Fruit fly (Drosophila melanogaster) whole organism, embryonic: ENCODE results near the gene Aps.

Source experiments
- Bgb ChIP-seq: fragments of 200-800 bp; sonication (Bioruptor generic); IDR thresholded peaks from 2 replicates; pipeline ENCODE4 v1.3.6; 2022; ENCODE audit warnings: missing biosample characterization, missing genetic modification characterization; ENCODE audit not compliant: partially characterized antibody
- CG11504 ChIP-seq: fragments of 200-800 bp; sonication (Bioruptor generic); optimal IDR thresholded peaks from 3 replicates; lab custom pipeline; 2019; ENCODE audit warnings: missing biosample characterization, mild to moderate bottlenecking, missing genetic modification characterization, moderate library complexity
- CG11560 ChIP-seq: fragments of 200-800 bp; sonication (Bioruptor generic); IDR thresholded peaks from 3 replicates; pipeline ENCODE4 v1.3.6; 2022; ENCODE audit warnings: missing biosample characterization, missing genetic modification characterization
- CG14710 ChIP-seq: fragments of 200-800 bp; sonication (Bioruptor generic); optimal IDR thresholded peaks from 3 replicates; lab custom pipeline; 2019; ENCODE audit warnings: missing biosample characterization, mild to moderate bottlenecking, missing genetic modification characterization, moderate library complexity
- CG15073 ChIP-seq: fragments of 200-800 bp; sonication (Bioruptor generic); optimal IDR thresholded peaks from 2 replicates; lab custom pipeline; 2016; ENCODE audit warnings: missing biosample characterization, missing genetic modification characterization
- CG17328 ChIP-seq: fragments of 200-800 bp; sonication (Bioruptor generic); IDR thresholded peaks from 2 replicates; pipeline ENCODE4 v1.3.6; 2022; ENCODE audit warnings: missing biosample characterization, missing genetic modification characterization
- CG1832 ChIP-seq: fragments of 200-800 bp; sonication (Bioruptor generic); optimal IDR thresholded peaks from 2 replicates; lab custom pipeline; 2017; ENCODE audit warnings: missing biosample characterization, mild to moderate bottlenecking, missing genetic modification characterization, inconsistent platforms
- CG18476 ChIP-seq: fragments of 200-800 bp; sonication (Bioruptor generic); optimal IDR thresholded peaks from 2 replicates; lab custom pipeline; 2016; ENCODE audit warnings: missing biosample characterization, mild to moderate bottlenecking, missing genetic modification characterization
- CG18599 ChIP-seq: fragments of 200-800 bp; sonication (Bioruptor generic); optimal IDR thresholded peaks from 3 replicates; lab custom pipeline; 2017; ENCODE audit warnings: missing biosample characterization, missing genetic modification characterization, mild to moderate bottlenecking, moderate library complexity, missing genetic modification reagents
- CG2199 ChIP-seq: fragments of 200-800 bp; sonication (Bioruptor generic); IDR thresholded peaks from 3 replicates; pipeline ENCODE4 v1.3.6; 2022; ENCODE audit warnings: missing biosample characterization, missing genetic modification characterization
- CG33557 ChIP-seq: fragments of 200-800 bp; sonication (Bioruptor generic); optimal IDR thresholded peaks from 2 replicates; lab custom pipeline; 2019; ENCODE audit warnings: missing biosample characterization, mild to moderate bottlenecking, missing genetic modification characterization, moderate library complexity
- CG4360 ChIP-seq: fragments of 200-800 bp; sonication (Bioruptor generic); IDR thresholded peaks from 2 replicates; pipeline ENCODE4 v1.3.6; 2022; ENCODE audit warnings: missing biosample characterization, missing genetic modification characterization
- CG4707 ChIP-seq: fragments of 200-800 bp; sonication (Bioruptor generic); optimal IDR thresholded peaks from 2 replicates; lab custom pipeline; 2018; ENCODE audit warnings: missing biosample characterization, mild to moderate bottlenecking, missing genetic modification characterization, moderate library complexity
- CG6791 ChIP-seq: fragments of 200-800 bp; sonication (Bioruptor generic); IDR thresholded peaks from 3 replicates; pipeline ENCODE4 v1.3.6; 2022; ENCODE audit warnings: missing biosample characterization, missing genetic modification characterization; ENCODE audit not compliant: partially characterized antibody
- CG8924 ChIP-seq: fragments of 200-800 bp; optimal IDR thresholded peaks from 3 replicates; lab custom pipeline; 2019; ENCODE audit warnings: missing biosample characterization, mild to moderate bottlenecking, missing genetic modification characterization, moderate library complexity
- CG9797 ChIP-seq: fragments of 200-800 bp; sonication (Bioruptor generic); optimal IDR thresholded peaks from 3 replicates; lab custom pipeline; 2018; ENCODE audit warnings: missing biosample characterization, mild to moderate bottlenecking, missing genetic modification characterization
- D19A ChIP-seq: fragments of 200-800 bp; optimal IDR thresholded peaks from 3 replicates; lab custom pipeline; 2019; ENCODE audit warnings: missing biosample characterization, mild to moderate bottlenecking, missing genetic modification characterization, moderate library complexity
- Deaf1 ChIP-seq: fragments of 200-800 bp; optimal IDR thresholded peaks from 3 replicates; lab custom pipeline; 2019; ENCODE audit warnings: missing biosample characterization, mild to moderate bottlenecking, missing genetic modification characterization, moderate library complexity
- Ets65A ChIP-seq: fragments of 200-800 bp; sonication (Bioruptor generic); peaks from one replicate; lab custom pipeline; 2016; ENCODE audit warnings: missing biosample characterization, missing genetic modification characterization
- Oli ChIP-seq: fragments of 200-800 bp; sonication (Bioruptor generic); optimal IDR thresholded peaks from 2 replicates; lab custom pipeline; 2018; ENCODE audit warnings: missing biosample characterization, mild to moderate bottlenecking, missing genetic modification characterization, moderate library complexity
- Pdp1 ChIP-seq, 2 experiments: fragments of 200-800 bp; sonication (Bioruptor generic); optimal IDR thresholded peaks; 3 replicates each; lab custom pipeline; 2016; ENCODE audit warnings: missing biosample characterization in 2 of 2, missing genetic modification characterization in 2 of 2, mild to moderate bottlenecking in 1 of 2, moderate library complexity in 1 of 2
- Sry-δ ChIP-seq: fragments of 200-800 bp; sonication (Bioruptor generic); optimal IDR thresholded peaks from 2 replicates; lab custom pipeline; 2016; ENCODE audit warnings: missing biosample characterization, missing genetic modification characterization
- Stat92E ChIP-seq, 3 experiments: fragments of >200 bp in 2 of 3; fragments of 200-800 bp in 1 of 3; sonication (Bioruptor generic) in 1 of 3; optimal IDR thresholded peaks; 2 replicates each; lab custom pipeline; 2017 to 2019; ENCODE audit warnings: missing biosample characterization in 3 of 3, missing genetic modification characterization in 3 of 3, mild to moderate bottlenecking in 1 of 3, moderate library complexity in 1 of 3
- az2 ChIP-seq: fragments of 200-800 bp; sonication (Bioruptor generic); optimal IDR thresholded peaks from 3 replicates; lab custom pipeline; 2016; ENCODE audit warnings: missing biosample characterization, missing genetic modification characterization
- bsh ChIP-seq, 2 experiments: fragments of 200-800 bp; sonication (Bioruptor generic); optimal IDR thresholded peaks; 2 replicates each; lab custom pipeline; 2017 to 2018; ENCODE audit warnings: mild to moderate bottlenecking in 2 of 2, missing biosample characterization in 2 of 2, missing genetic modification characterization in 2 of 2, moderate library complexity in 1 of 2
- cg ChIP-seq: fragments of 200-800 bp; sonication (Bioruptor generic); optimal IDR thresholded peaks from 3 replicates; lab custom pipeline; 2019; ENCODE audit warnings: missing biosample characterization, mild to moderate bottlenecking, missing genetic modification characterization, moderate library complexity
- chinmo ChIP-seq: fragments of 200-800 bp; sonication (Bioruptor generic); IDR thresholded peaks from 4 replicates; pipeline ENCODE4 v1.3.6; 2022; ENCODE audit warnings: missing biosample characterization, missing genetic modification characterization; ENCODE audit not compliant: partially characterized antibody
- ci ChIP-seq: fragments of 200-800 bp; sonication (Bioruptor generic); IDR thresholded peaks from 3 replicates; pipeline ENCODE4 v1.3.6; 2022; ENCODE audit warnings: missing biosample characterization, missing genetic modification characterization
- emc ChIP-seq: fragments of 200-800 bp; sonication (Bioruptor generic); optimal IDR thresholded peaks from 2 replicates; lab custom pipeline; 2016; ENCODE audit warnings: missing biosample characterization, missing genetic modification characterization
- gem ChIP-seq: fragments of 200-800 bp; sonication (Bioruptor generic); optimal IDR thresholded peaks from 2 replicates; lab custom pipeline; 2019; ENCODE audit warnings: missing biosample characterization, mild to moderate bottlenecking, missing genetic modification characterization, moderate library complexity
- grn ChIP-seq: fragments of 200-800 bp; sonication (Bioruptor generic); optimal IDR thresholded peaks from 3 replicates; lab custom pipeline; 2017; ENCODE audit warnings: missing biosample characterization, missing genetic modification characterization
- kni ChIP-seq: fragments of 200-800 bp; sonication (Bioruptor generic); optimal IDR thresholded peaks from 3 replicates; lab custom pipeline; 2017; ENCODE audit warnings: mild to moderate bottlenecking, missing biosample characterization, missing genetic modification reagents, missing genetic modification characterization
- lola ChIP-seq, 3 experiments: fragments of >200 bp in 2 of 3; fragments of 200-800 bp in 1 of 3; sonication (Bioruptor generic) in 1 of 3; optimal IDR thresholded peaks; 2 replicates each; lab custom pipeline; 2017 to 2019; ENCODE audit warnings: missing biosample characterization in 3 of 3, missing genetic modification characterization in 3 of 3, mild to moderate bottlenecking in 1 of 3, moderate library complexity in 1 of 3
- nom ChIP-seq: fragments of 200-800 bp; sonication (Bioruptor generic); optimal IDR thresholded peaks from 2 replicates; lab custom pipeline; 2017; ENCODE audit warnings: missing biosample characterization, missing genetic modification characterization, mild to moderate bottlenecking, moderate library complexity, missing genetic modification reagents
- oc ChIP-seq: fragments of 200-800 bp; sonication (Bioruptor generic); optimal IDR thresholded peaks from 2 replicates; lab custom pipeline; 2018; ENCODE audit warnings: missing biosample characterization, mild to moderate bottlenecking, missing genetic modification characterization, moderate library complexity
- pan ChIP-seq, 4 experiments: fragments of >200 bp in 3 of 4; fragments of 200-800 bp in 1 of 4; sonication (Bioruptor generic) in 1 of 4; optimal IDR thresholded peaks in 3 of 4; IDR thresholded peaks in 1 of 4; 2 replicates each; pipeline versions ENCODE4 v1.3.6 to Lab custom; 2017 to 2022; ENCODE audit warnings: missing biosample characterization in 2 of 4, missing genetic modification characterization in 2 of 4, mixed read lengths in 1 of 4
- peb ChIP-seq: fragments of 200-800 bp; sonication (Bioruptor generic); IDR thresholded peaks from 2 replicates; pipeline ENCODE4 v1.3.6; 2022; ENCODE audit warnings: missing biosample characterization, missing genetic modification characterization
- sd ChIP-seq: fragments of 200-800 bp; sonication (Bioruptor generic); optimal IDR thresholded peaks from 3 replicates; lab custom pipeline; 2018; ENCODE audit warnings: missing biosample characterization, mild to moderate bottlenecking, missing genetic modification characterization, moderate library complexity
- so ChIP-seq: fragments of 200-800 bp; sonication (Bioruptor generic); IDR thresholded peaks from 3 replicates; pipeline ENCODE4 v1.3.6; 2022; ENCODE audit warnings: missing biosample characterization, missing genetic modification characterization
- trem ChIP-seq: fragments of 200-800 bp; optimal IDR thresholded peaks from 3 replicates; lab custom pipeline; 2019; ENCODE audit warnings: missing biosample characterization, mild to moderate bottlenecking, missing genetic modification characterization, moderate library complexity
- unc-4 ChIP-seq: fragments of 200-800 bp; sonication (Bioruptor generic); IDR thresholded peaks from 2 replicates; pipeline ENCODE4 v1.3.6; 2022; ENCODE audit warnings: missing biosample characterization, missing genetic modification characterization; ENCODE audit not compliant: partially characterized antibody
- unpg ChIP-seq: fragments of 200-800 bp; sonication (Bioruptor generic); optimal IDR thresholded peaks from 3 replicates; lab custom pipeline; 2018; ENCODE audit warnings: missing biosample characterization, mild to moderate bottlenecking, missing genetic modification characterization, moderate library complexity
- zfh1 ChIP-seq: fragments of 200-800 bp; sonication (Bioruptor generic); IDR thresholded peaks from 3 replicates; pipeline ENCODE4 v1.3.6; 2022; ENCODE audit warnings: missing biosample characterization, missing genetic modification characterization

Aps gene

DNA sequence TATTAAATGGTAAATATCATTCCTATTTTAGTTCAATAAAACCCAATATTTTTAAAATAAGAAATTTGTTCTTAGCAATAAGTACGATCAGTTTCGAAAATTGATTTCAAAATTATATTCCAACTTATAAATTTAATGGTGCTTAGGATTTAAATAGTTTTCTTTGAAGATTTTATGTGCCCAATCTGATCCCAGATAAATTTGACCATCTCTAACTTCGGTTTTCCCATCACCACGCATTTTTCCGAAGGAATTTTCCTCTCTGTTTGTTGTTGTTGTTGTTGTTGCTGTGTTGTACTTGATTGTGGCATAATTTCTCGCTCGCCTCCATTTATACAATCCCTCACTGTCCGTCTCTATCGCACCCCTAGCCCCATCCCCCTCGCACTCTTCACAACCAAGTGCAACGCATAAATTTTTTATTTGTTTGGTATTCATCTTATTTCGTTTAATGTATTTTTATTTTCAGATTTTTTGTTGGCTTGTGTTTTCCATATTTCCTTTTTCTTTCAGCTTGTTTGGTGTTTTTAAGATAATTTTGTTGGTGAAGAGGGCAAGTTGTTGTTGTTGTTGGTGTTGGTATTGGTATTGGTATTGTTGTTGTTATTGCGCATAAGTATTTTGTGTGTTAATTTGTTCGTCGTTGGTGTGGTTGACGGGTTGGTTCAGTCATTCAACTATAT lies 49.2 kb downstream of the Aps start (continued):
- TF ChIP-seq CG33557 (GFP tag; lab: Kevin White, UChicago), result no peak
- peak in 1 of 2 experiments; percentile 61 for TF ChIP-seq bsh (GFP tag; optimal IDR thresholded peaks at IDR 0.05; lab: Kevin White, UChicago)
- peak; percentile 93 for TF ChIP-seq CG2199 (GFP tag; lab: Robert Waterston, UW)
- peak; percentile 35 for TF ChIP-seq D19A (tag; lab: Kevin White, UChicago)
- peak in 1 of 3 experiments; percentile 25 for TF ChIP-seq Stat92E (GFP tag; optimal IDR thresholded peaks at IDR 0.05; lab: Kevin White, UChicago)
- TF ChIP-seq CG14710 (tag; lab: Kevin White, UChicago), result peak; percentile 30
- peak; percentile 44 for TF ChIP-seq trem (tag; lab: Kevin White, UChicago)
- peak; percentile 65 for TF ChIP-seq Sry-δ (GFP tag; lab: Kevin White, UChicago)
- no peak for TF ChIP-seq CG11560 (tag; lab: Robert Waterston, UW)
- TF ChIP-seq nom (GFP tag; lab: Kevin White, UChicago), result no peak
- peak; percentile 15 for TF ChIP-seq unpg
- TF ChIP-seq CG1832 (GFP tag; lab: Kevin White, UChicago), result peak; percentile 59
- TF ChIP-seq Bgb (GFP tag; lab: Robert Waterston, UW), result no peak
- peak; percentile 32 for TF ChIP-seq CG11504 (tag; lab: Kevin White, UChicago)
- TF ChIP-seq gem, result peak; percentile 50
- TF ChIP-seq CG4707 (GFP tag; lab: Kevin White, UChicago), result no peak
- peak; percentile 55; the same call in 1 of the 2 replicates for TF ChIP-seq CG17328 (GFP tag; lab: Robert Waterston, UW)
- TF ChIP-seq Oli (tag; lab: Kevin White, UChicago), result peak; percentile 10
- no peak for TF ChIP-seq emc (GFP tag; lab: Kevin White, UChicago)
- TF ChIP-seq Pdp1 (GFP tag; optimal IDR thresholded peaks at IDR 0.05; lab: Kevin White, UChicago), result peak in 1 of 2 experiments; percentile 94
- TF ChIP-seq CG8924 (tag; lab: Kevin White, UChicago), result peak; percentile 80

DNA sequence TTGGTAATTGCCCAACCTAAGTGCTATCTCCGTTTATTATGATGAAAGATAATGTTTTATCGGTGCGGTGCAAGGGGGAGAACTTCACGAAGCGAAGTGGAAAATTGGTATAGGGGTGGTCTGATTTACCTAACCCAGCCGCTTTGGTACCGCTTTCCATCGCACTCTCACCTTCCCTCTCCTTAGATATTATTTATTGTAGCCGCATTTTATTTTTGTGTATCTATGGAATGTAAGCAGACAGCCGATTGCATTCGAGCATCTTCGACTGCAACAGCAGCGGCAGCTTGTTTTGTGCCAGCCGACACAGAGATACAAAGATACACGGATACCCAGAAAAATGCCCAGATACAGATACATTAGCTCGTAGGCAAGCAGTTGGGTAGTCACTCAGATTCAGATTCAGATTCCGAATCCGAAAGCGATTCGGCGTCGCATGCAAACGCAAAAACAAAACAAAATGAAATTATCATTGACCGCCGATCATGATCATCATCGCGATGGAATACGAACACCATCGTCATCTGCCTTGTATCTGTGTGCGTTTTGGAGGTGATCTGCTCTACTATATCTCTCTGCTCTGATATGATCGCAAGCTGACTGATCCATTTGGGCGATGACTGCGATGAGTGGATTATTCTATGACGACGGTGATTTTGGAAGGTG lies 50.1 kb downstream of the Aps start:
- TF ChIP-seq zfh1 (GFP tag; lab: Robert Waterston, UW), result no peak
- peak; percentile 13 for TF ChIP-seq CG18599 (GFP tag; lab: Kevin White, UChicago)
- peak; percentile 95 for TF ChIP-seq CG2199 (GFP tag; lab: Robert Waterston, UW)
- no peak for TF ChIP-seq CG15073 (GFP tag; lab: Kevin White, UChicago)
- peak in 1 of 3 experiments; percentile 73 for TF ChIP-seq Stat92E (GFP tag; optimal IDR thresholded peaks at IDR 0.05; lab: Kevin White, UChicago)
- TF ChIP-seq cg (GFP tag; lab: Kevin White, UChicago), result peak; percentile 65
- peak; percentile 45 for TF ChIP-seq CG4360 (GFP tag; lab: Robert Waterston, UW)
- TF ChIP-seq grn (GFP tag; lab: Kevin White, UChicago), result peak; percentile 95
- TF ChIP-seq chinmo (GFP tag; lab: Robert Waterston, UW), result peak; percentile 70; the same call in 1 of the 4 replicates
- TF ChIP-seq kni (GFP tag; lab: Kevin White, UChicago), result peak; percentile 53
- no peak for TF ChIP-seq lola (GFP tag; optimal IDR thresholded peaks at IDR 0.05; lab: Kevin White, UChicago)
- TF ChIP-seq peb (GFP tag; lab: Robert Waterston, UW), result no peak
- TF ChIP-seq Ets65A, result peak; percentile 67
- no peak for TF ChIP-seq unc-4 (GFP tag; lab: Robert Waterston, UW)
- TF ChIP-seq sd (tag; lab: Kevin White, UChicago), result peak; percentile 70
- TF ChIP-seq Deaf1 (tag; lab: Kevin White, UChicago), result peak; percentile 80
- TF ChIP-seq ci, result 0 out of 3 replicates have a peak, but pooled peaks have one; percentile 18
- TF ChIP-seq az2 (GFP tag; lab: Kevin White, UChicago), result no peak
- TF ChIP-seq CG11504 (tag; lab: Kevin White, UChicago), result no peak
- TF ChIP-seq CG6791, result peak; percentile 54; the same call in 2 of the 3 replicates
- TF ChIP-seq CG9797, result no peak
- TF ChIP-seq oc (tag; lab: Kevin White, UChicago), result peak; percentile 45
- TF ChIP-seq CG18476 (GFP tag; lab: Kevin White, UChicago), result no peak
- TF ChIP-seq so, result peak; percentile 32; the same call in 1 of the 3 replicates
- no peak for TF ChIP-seq pan (optimal IDR thresholded peaks at IDR 0.05; lab: Kevin White, UChicago)
- TF ChIP-seq pan (GFP tag; optimal IDR thresholded peaks at IDR 0.05 in 1 of 2, IDR thresholded peaks at IDR 0.05 in 1 of 2), result no peak
